Worm (Caenorhabditis elegans) whole organism, young adult: ENCODE measurements around the gene pfkb-1.2.

Source experiments
- B0019.2 ChIP-seq: fragments of 200-800 bp; sonication (Bioruptor generic); conservative IDR thresholded peaks from 2 replicates; pipeline ENCODE4 v1.3.6; 2022; ENCODE audit warnings: missing genetic modification reagents, missing genetic modification characterization, missing compliant biosample characterization
- C06A6.2 ChIP-seq: fragments of 200-800 bp; sonication (Bioruptor generic); conservative IDR thresholded peaks from 2 replicates; pipeline ENCODE4 v1.3.6; 2022; ENCODE audit warnings: missing genetic modification characterization, missing compliant biosample characterization
- C17E4.6 ChIP-seq: fragments of 200-800 bp; sonication (Bioruptor generic); IDR thresholded peaks from 2 replicates; pipeline ENCODE4 v1.3.6; 2022; ENCODE audit warnings: missing genetic modification reagents, missing genetic modification characterization, missing compliant biosample characterization
- F33H1.4 ChIP-seq: fragments of 200-800 bp; sonication (Bioruptor generic); IDR thresholded peaks from 2 replicates; pipeline ENCODE4 v1.3.6; 2022; ENCODE audit warnings: missing genetic modification reagents, missing genetic modification characterization, missing compliant biosample characterization
- F39B2.1 ChIP-seq: fragments of 200-800 bp; sonication (Bioruptor generic); IDR thresholded peaks from 2 replicates; pipeline ENCODE4 v1.3.6; 2022; ENCODE audit warnings: missing genetic modification reagents, missing genetic modification characterization, missing compliant biosample characterization
- F49E8.2 ChIP-seq: sonication (generic microtip); optimal IDR thresholded peaks from 3 replicates; lab custom pipeline; 2017; ENCODE audit warnings: missing genetic modification characterization, mild to moderate bottlenecking, missing compliant biosample characterization, antibody characterized with exemption, moderate library complexity; ENCODE audit not compliant: insufficient read depth
- F52B5.7 ChIP-seq: sonication (generic microtip); optimal IDR thresholded peaks from 2 replicates; lab custom pipeline; 2016; ENCODE audit warnings: mild to moderate bottlenecking, missing genetic modification characterization, missing compliant biosample characterization
- F55B11.4 ChIP-seq: sonication (generic microtip); optimal IDR thresholded peaks from 2 replicates; lab custom pipeline; 2016; ENCODE audit warnings: missing compliant biosample characterization, missing genetic modification characterization, borderline replicate concordance; ENCODE audit not compliant: insufficient read depth
- K12H6.12 ChIP-seq: fragments of 200-800 bp; sonication (Bioruptor generic); optimal IDR thresholded peaks from 2 replicates; lab custom pipeline; 2018; ENCODE audit warnings: mild to moderate bottlenecking, missing genetic modification characterization, missing compliant biosample characterization
- Y67H2A.10 ChIP-seq: fragments of 200-800 bp; sonication (Bioruptor generic); conservative IDR thresholded peaks from 2 replicates; pipeline ENCODE4 v1.3.6; 2022; ENCODE audit warnings: missing genetic modification reagents, missing genetic modification characterization, missing compliant biosample characterization
- Y95B8A.8 ChIP-seq: fragments of 200-800 bp; sonication (Bioruptor generic); IDR thresholded peaks from 2 replicates; pipeline ENCODE4 v1.3.6; 2022; ENCODE audit warnings: missing genetic modification reagents, missing genetic modification characterization, missing compliant biosample characterization
- ama-1 ChIP-seq, 3 experiments: fragments of 150-350 bp in 1 of 3; sonication (generic microtip) in 2 of 3; optimal IDR thresholded peaks; 2 replicates each; lab custom pipeline; 2014 to 2018; ENCODE audit warnings: missing biosample characterization in 2 of 3, missing genetic modification characterization in 2 of 3, missing genetic modification reagents in 2 of 3
- aptf-2 ChIP-seq: fragments of 200-800 bp; sonication (Bioruptor generic); conservative IDR thresholded peaks from 2 replicates; pipeline ENCODE4 v1.3.6; 2022; ENCODE audit warnings: missing genetic modification reagents, missing genetic modification characterization, missing compliant biosample characterization
- aptf-3 ChIP-seq: fragments of 200-800 bp; sonication (Bioruptor generic); IDR thresholded peaks from 2 replicates; pipeline ENCODE4 v1.3.6; 2022; ENCODE audit warnings: missing genetic modification characterization, missing compliant biosample characterization
- attf-3 ChIP-seq: fragments of 200-800 bp; sonication (Bioruptor generic); conservative IDR thresholded peaks from 2 replicates; pipeline ENCODE4 v1.3.6; 2022; ENCODE audit warnings: missing genetic modification reagents, missing genetic modification characterization, missing compliant biosample characterization
- bed-2 ChIP-seq: fragments of 200-800 bp; sonication (Bioruptor generic); IDR thresholded peaks from 2 replicates; pipeline ENCODE4 v1.3.6; 2022; ENCODE audit warnings: missing genetic modification reagents, missing genetic modification characterization, missing compliant biosample characterization
- ccch-3 ChIP-seq: fragments of 200-800 bp; sonication (Bioruptor generic); optimal IDR thresholded peaks from 2 replicates; lab custom pipeline; 2018; ENCODE audit warnings: mild to moderate bottlenecking, missing genetic modification characterization, missing compliant biosample characterization
- cebp-1 ChIP-seq, 2 experiments: fragments of 200-800 bp in 1 of 2; sonication (Bioruptor generic) in 1 of 2; sonication (generic microtip) in 1 of 2; IDR thresholded peaks in 1 of 2; optimal IDR thresholded peaks in 1 of 2; 2 replicates each; pipeline versions ENCODE4 v1.3.6 to Lab custom; 2017 to 2022; ENCODE audit warnings: missing compliant biosample characterization in 2 of 2, missing genetic modification characterization in 2 of 2, mild to moderate bottlenecking in 1 of 2, missing genetic modification reagents in 1 of 2, moderate library complexity in 1 of 2
- ceh-58 ChIP-seq: fragments of 200-800 bp; sonication (Bioruptor generic); IDR thresholded peaks from 2 replicates; pipeline ENCODE4 v1.3.6; 2022; ENCODE audit warnings: missing genetic modification characterization, missing compliant biosample characterization
- ceh-91 ChIP-seq: fragments of 200-800 bp; sonication (Bioruptor generic); IDR thresholded peaks from 2 replicates; pipeline ENCODE4 v1.3.6; 2022; ENCODE audit warnings: missing genetic modification reagents, missing genetic modification characterization, missing compliant biosample characterization
- die-1 ChIP-seq: sonication (generic microtip); optimal IDR thresholded peaks from 2 replicates; lab custom pipeline; 2016; ENCODE audit warnings: missing genotype, mild to moderate bottlenecking, missing genetic modification characterization, missing compliant biosample characterization
- dox-1 ChIP-seq: fragments of 200-800 bp; sonication (Bioruptor generic); IDR thresholded peaks from 2 replicates; pipeline ENCODE4 v1.3.6; 2022; ENCODE audit warnings: missing genetic modification reagents, missing genetic modification characterization, missing compliant biosample characterization
- dpff-1 ChIP-seq: sonication (generic microtip); optimal IDR thresholded peaks from 2 replicates; lab custom pipeline; 2017; ENCODE audit warnings: mild to moderate bottlenecking, missing genetic modification characterization, missing compliant biosample characterization
- gei-17 ChIP-seq: fragments of 200-800 bp; sonication (Bioruptor generic); optimal IDR thresholded peaks from 2 replicates; lab custom pipeline; 2018; ENCODE audit warnings: mild to moderate bottlenecking, missing genetic modification characterization, missing compliant biosample characterization
- him-1 ChIP-seq: sonication (generic microtip); optimal IDR thresholded peaks from 2 replicates; lab custom pipeline; 2016; ENCODE audit warnings: missing genotype, missing genetic modification reagents, missing genetic modification characterization, missing compliant biosample characterization
- hlh-12 ChIP-seq: sonication (generic microtip); optimal IDR thresholded peaks from 2 replicates; lab custom pipeline; 2016; ENCODE audit warnings: missing genetic modification characterization, missing compliant biosample characterization
- hmg-20 ChIP-seq: fragments of 200-800 bp; sonication (Bioruptor generic); IDR thresholded peaks from 2 replicates; pipeline ENCODE4 v1.3.6; 2022; ENCODE audit warnings: missing genetic modification reagents, missing genetic modification characterization, missing compliant biosample characterization
- hrde-1 ChIP-seq: sonication (generic microtip); optimal IDR thresholded peaks from 2 replicates; lab custom pipeline; 2016; ENCODE audit warnings: missing genetic modification characterization, mild to moderate bottlenecking, missing compliant biosample characterization, moderate library complexity, missing genotype, missing genetic modification reagents, borderline replicate concordance
- lag-1 ChIP-seq: fragments of 200-800 bp; sonication (Bioruptor generic); IDR thresholded peaks from 2 replicates; pipeline ENCODE4 v1.3.6; 2022; ENCODE audit warnings: missing genetic modification reagents, missing genetic modification characterization, missing compliant biosample characterization
- lir-1 ChIP-seq: fragments of 200-800 bp; sonication (Bioruptor generic); conservative IDR thresholded peaks from 2 replicates; pipeline ENCODE4 v1.3.6; 2022; ENCODE audit warnings: missing genetic modification reagents, missing genetic modification characterization, missing compliant biosample characterization
- madf-8 ChIP-seq: fragments of 200-800 bp; sonication (Bioruptor generic); conservative IDR thresholded peaks from 2 replicates; pipeline ENCODE4 v1.3.6; 2022; ENCODE audit warnings: missing genetic modification reagents, missing genetic modification characterization, missing compliant biosample characterization
- mes-4 ChIP-seq: sonication (generic microtip); optimal IDR thresholded peaks from 2 replicates; lab custom pipeline; 2016; ENCODE audit warnings: missing genotype, missing genetic modification characterization, missing compliant biosample characterization
- nhr-120 ChIP-seq: fragments of 200-800 bp; sonication (Bioruptor generic); IDR thresholded peaks from 2 replicates; pipeline ENCODE4 v1.3.6; 2022; ENCODE audit warnings: missing genetic modification characterization, missing compliant biosample characterization
- pha-4 ChIP-seq: fragments of 150-350 bp; sonication (generic microtip); optimal IDR thresholded peaks from 2 replicates; lab custom pipeline; 2014; ENCODE audit warnings: missing biosample characterization, missing genetic modification reagents, missing genetic modification characterization
- rcor-1 ChIP-seq: fragments of 200-800 bp; sonication (Bioruptor generic); IDR thresholded peaks from 2 replicates; pipeline ENCODE4 v1.3.6; 2022; ENCODE audit warnings: missing genetic modification reagents, missing genetic modification characterization, missing compliant biosample characterization
- rec-8 ChIP-seq, 2 experiments: sonication (generic microtip); optimal IDR thresholded peaks; 2 replicates each; lab custom pipeline; 2016; ENCODE audit warnings: mild to moderate bottlenecking in 2 of 2, missing genetic modification characterization in 2 of 2, missing genetic modification reagents in 2 of 2, missing genotype in 2 of 2, missing biosample characterization in 1 of 2, missing compliant biosample characterization in 1 of 2, moderate library complexity in 1 of 2
- repo-1 ChIP-seq: sonication (generic microtip); optimal IDR thresholded peaks from 2 replicates; lab custom pipeline; 2017; ENCODE audit warnings: mild to moderate bottlenecking, missing genetic modification characterization, missing compliant biosample characterization
- rpc-1 ChIP-seq, 2 experiments: fragments of 150-350 bp in 1 of 2; sonication (generic microtip) in 1 of 2; optimal IDR thresholded peaks; 2 replicates each; lab custom pipeline; 2014 to 2018; ENCODE audit warnings: missing biosample characterization in 1 of 2, missing genetic modification characterization in 1 of 2, missing genetic modification reagents in 1 of 2, missing genotype in 1 of 2
- snpc-3.4 ChIP-seq: sonication (generic microtip); optimal IDR thresholded peaks from 2 replicates; lab custom pipeline; 2017; ENCODE audit warnings: missing genetic modification characterization, mild to moderate bottlenecking, missing compliant biosample characterization, antibody characterized with exemption, moderate library complexity, missing genotype, missing genetic modification reagents
- snpc-4 ChIP-seq, 5 experiments: fragments of 150-350 bp in 1 of 5; sonication (generic microtip) in 4 of 5; optimal IDR thresholded peaks; 2 replicates each; lab custom pipeline; 2014 to 2018; ENCODE audit warnings: missing genetic modification characterization in 5 of 5, missing biosample characterization in 3 of 5, antibody characterized with exemption in 2 of 5, mild to moderate bottlenecking in 2 of 5, missing compliant biosample characterization in 2 of 5, missing genotype in 2 of 5, moderate library complexity in 2 of 5, missing genetic modification reagents in 1 of 5
- unc-130 ChIP-seq: sonication (generic microtip); optimal IDR thresholded peaks from 2 replicates; lab custom pipeline; 2016; ENCODE audit warnings: missing genetic modification reagents, missing genetic modification characterization, missing compliant biosample characterization
- ztf-22 ChIP-seq: fragments of 200-800 bp; sonication (Bioruptor generic); optimal IDR thresholded peaks from 2 replicates; lab custom pipeline; 2018; ENCODE audit warnings: mild to moderate bottlenecking, missing genetic modification characterization, moderate library complexity, missing compliant biosample characterization
- ztf-26 ChIP-seq: sonication (generic microtip); optimal IDR thresholded peaks from 2 replicates; lab custom pipeline; 2017; ENCODE audit warnings: missing genetic modification characterization, missing compliant biosample characterization
- ztf-28 ChIP-seq: fragments of 200-800 bp; sonication (Bioruptor generic); IDR thresholded peaks from 2 replicates; pipeline ENCODE4 v1.3.6; 2022; ENCODE audit warnings: missing genetic modification reagents, missing genetic modification characterization, missing compliant biosample characterization
- ztf-6 ChIP-seq: fragments of 200-800 bp; sonication (Bioruptor generic); IDR thresholded peaks from 2 replicates; pipeline ENCODE4 v1.3.6; 2022; ENCODE audit warnings: missing genetic modification reagents, missing genetic modification characterization, missing compliant biosample characterization

pfkb-1.2 gene

DNA sequence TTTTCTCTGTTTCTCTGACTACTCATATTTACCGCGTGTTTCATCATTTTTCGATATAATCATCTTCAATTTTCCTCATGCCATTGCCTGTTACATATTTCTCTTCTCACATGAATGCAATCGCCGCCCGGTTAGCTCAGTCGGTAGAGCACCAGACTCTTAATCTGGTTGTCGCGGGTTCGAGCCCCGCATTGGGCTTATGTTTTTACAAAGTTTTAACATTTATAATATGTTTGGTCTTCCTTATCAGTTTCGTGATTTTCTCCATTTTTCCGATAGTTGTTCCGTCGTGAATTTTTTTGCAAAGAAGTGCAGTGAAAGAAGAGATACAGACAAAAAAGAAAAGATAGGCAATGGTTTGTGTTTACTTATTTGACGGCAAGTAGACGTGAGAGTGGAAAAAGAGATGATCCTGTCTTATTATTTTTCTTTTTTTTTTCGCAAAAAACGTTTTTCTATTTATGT is 25.3 kb downstream of the pfkb-1.2 start (continued):
- TF ChIP-seq rcor-1 (peak; percentile 64; the same call in 1 of the 2 replicates), mes-4 (tag; lab: Kevin White, UChicago) (peak; percentile 82), F52B5.7 (peak; percentile 37), rpc-1 (optimal IDR thresholded peaks at IDR 0.05; lab: Kevin White, UChicago) (peak; percentile 94), rpc-1 (tag; optimal IDR thresholded peaks at IDR 0.05; lab: Kevin White, UChicago) (peak; percentile 98), snpc-3.4 (tag; lab: Kevin White, UChicago) (peak; percentile 85), Y67H2A.10 (GFP tag; lab: Robert Waterston, UW) (no peak), F39B2.1 (GFP tag; lab: Robert Waterston, UW) (no peak), nhr-120 (GFP tag; lab: Robert Waterston, UW) (0 out of 2 replicates have a peak, but pooled peaks have one; percentile 54), repo-1 (tag; lab: Kevin White, UChicago) (peak; percentile 81), hlh-12 (tag; lab: Kevin White, UChicago) (peak; percentile 12), dox-1 (peak; percentile 89), gei-17 (peak; percentile 9), B0019.2 (GFP tag; lab: Robert Waterston, UW) (0 out of 2 replicates have a peak, but pooled peaks have one; percentile 14), ztf-26 (tag; lab: Kevin White, UChicago) (peak; percentile 81), lir-1 (GFP tag; lab: Robert Waterston, UW) (peak; percentile 72; the same call in 1 of the 2 replicates), hrde-1 (tag; lab: Kevin White, UChicago) (peak; percentile 82), ztf-22 (GFP tag; lab: Kevin White, UChicago) (peak; percentile 85), snpc-4 (GFP tag; optimal IDR thresholded peaks at IDR 0.05; lab: Kevin White, UChicago) (peak; percentile 93), snpc-4 (tag; optimal IDR thresholded peaks at IDR 0.05; lab: Kevin White, UChicago) (peak; percentile 82 to 97 (median 96)), attf-3 (GFP tag; lab: Robert Waterston, UW) (no peak), bed-2 (GFP tag; lab: Robert Waterston, UW) (0 out of 2 replicates have a peak, but pooled peaks have one; percentile 31), F33H1.4 (peak; percentile 46), ztf-28 (GFP tag; lab: Robert Waterston, UW) (0 out of 2 replicates have a peak, but pooled peaks have one; percentile 55), hmg-20 (peak; percentile 80), die-1 (peak; percentile 94), pha-4 (tag; lab: Kevin White, UChicago) (peak; percentile 69), C06A6.2 (GFP tag; lab: Robert Waterston, UW) (peak; percentile 60; the same call in 1 of the 2 replicates), him-1 (tag; lab: Kevin White, UChicago) (peak; percentile 94), Y95B8A.8 (GFP tag; lab: Robert Waterston, UW) (peak; percentile 73; the same call in 1 of the 2 replicates), K12H6.12 (tag; lab: Kevin White, UChicago) (peak; percentile 59), aptf-3 (GFP tag; lab: Robert Waterston, UW) (no peak), unc-130 (peak; percentile 68), cebp-1 (GFP tag; IDR thresholded peaks at IDR 0.05; lab: Robert Waterston, UW) (peak; percentile 65; the same call in 1 of the 2 replicates), cebp-1 (tag; optimal IDR thresholded peaks at IDR 0.05; lab: Kevin White, UChicago) (peak; percentile 86), lag-1 (GFP tag; lab: Robert Waterston, UW) (no peak), F55B11.4 (tag; lab: Kevin White, UChicago) (no peak), dpff-1 (tag; lab: Kevin White, UChicago) (no peak), ceh-58 (no peak), ama-1 (optimal IDR thresholded peaks at IDR 0.05; lab: Kevin White, UChicago) (no peak), ama-1 (GFP tag; optimal IDR thresholded peaks at IDR 0.05; lab: Kevin White, UChicago) (peak; percentile 52 to 91), madf-8 (GFP tag; lab: Robert Waterston, UW) (no peak), ceh-91 (no peak), ccch-3 (GFP tag; lab: Kevin White, UChicago) (no peak), aptf-2 (GFP tag; lab: Robert Waterston, UW) (0 out of 2 replicates have a peak, but pooled peaks have one; percentile 57), F49E8.2 (tag; lab: Kevin White, UChicago) (peak; percentile 79), rec-8 (tag; optimal IDR thresholded peaks at IDR 0.05; lab: Kevin White, UChicago) (peak; percentile 62 to 86), C17E4.6 (GFP tag; lab: Robert Waterston, UW) (no peak), ztf-6 (GFP tag; lab: Robert Waterston, UW) (peak; percentile 8; the same call in 1 of the 2 replicates)
